Worm (Caenorhabditis elegans) whole organism, midembryonic: ENCODE measurements around the gene F09D12.2.
"Not testable (repeated sequence)": the region's sequence is repeated elsewhere in the genome, so short reads cannot be mapped to it uniquely, and the experiment has no call there.

ENCODE experiments used
- T22C8.4 ChIP-seq: fragments of 200-800 bp; sonication (Bioruptor generic); IDR thresholded peaks from 2 replicates; pipeline ENCODE4 v1.3.6; 2022; ENCODE audit warnings: missing genetic modification characterization, missing compliant biosample characterization
- cog-1 ChIP-seq: sonication (generic microtip); optimal IDR thresholded peaks from 2 replicates; lab custom pipeline; 2016; ENCODE audit warnings: missing genetic modification characterization, missing compliant biosample characterization
- flt-1 ChIP-seq: fragments of 200-800 bp; sonication (Bioruptor generic); IDR thresholded peaks from 2 replicates; pipeline ENCODE4 v1.3.6; 2022; ENCODE audit warnings: missing genetic modification characterization, missing compliant biosample characterization
- klf-2 ChIP-seq: fragments of 200-800 bp; sonication (Bioruptor generic); conservative IDR thresholded peaks from 2 replicates; pipeline ENCODE4 v1.3.6; 2022; ENCODE audit warnings: missing genetic modification reagents, missing genetic modification characterization, missing compliant biosample characterization
- med-1 ChIP-seq: sonication (generic microtip); optimal IDR thresholded peaks from 2 replicates; lab custom pipeline; 2017; ENCODE audit warnings: missing genetic modification characterization, mild to moderate bottlenecking, missing compliant biosample characterization, antibody characterized with exemption, missing genetic modification reagents; ENCODE audit not compliant: insufficient read depth
- ref-1 ChIP-seq: fragments of 200-800 bp; sonication (Bioruptor generic); conservative IDR thresholded peaks from 2 replicates; pipeline ENCODE4 v1.3.6; 2022; ENCODE audit warnings: missing genetic modification reagents, missing genetic modification characterization, missing compliant biosample characterization
- tab-1 ChIP-seq: fragments of 200-800 bp; sonication (Bioruptor generic); IDR thresholded peaks from 2 replicates; pipeline ENCODE4 v1.3.6; 2022; ENCODE audit warnings: missing genetic modification characterization, missing compliant biosample characterization
- ztf-23 ChIP-seq: fragments of 200-800 bp; sonication (Bioruptor generic); IDR thresholded peaks from 2 replicates; pipeline ENCODE4 v1.3.6; 2022; ENCODE audit warnings: missing genetic modification reagents, missing genetic modification characterization, missing compliant biosample characterization
- ztf-29 ChIP-seq: fragments of 200-800 bp; sonication (Bioruptor generic); IDR thresholded peaks from 2 replicates; pipeline ENCODE4 v1.3.6; 2022; ENCODE audit warnings: missing genetic modification reagents, missing genetic modification characterization, missing compliant biosample characterization

The F09D12.2 gene

DNA sequence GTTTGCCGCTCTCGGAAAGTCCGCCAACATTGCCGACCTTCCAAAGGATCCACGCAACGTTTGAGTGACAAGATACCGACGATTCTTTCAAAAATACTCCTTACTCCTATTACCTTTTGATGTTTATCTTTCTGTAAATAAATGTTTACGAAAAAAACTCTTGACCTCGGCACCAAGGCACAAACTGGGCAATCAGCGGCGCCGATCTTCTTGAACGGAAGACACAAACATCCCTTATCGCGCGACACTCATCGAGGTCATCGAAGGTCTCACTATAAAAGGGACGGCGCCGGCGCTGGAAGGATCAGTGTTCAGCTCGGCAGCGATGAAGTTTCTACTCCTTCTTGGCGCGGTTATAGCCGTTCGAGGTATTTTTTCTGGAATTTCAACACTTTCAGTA lies 4.6 kb downstream of the F09D12.2 start, which contains the start of gene grd-3:
Gene grd-3, plus strand, starts transcription at position 302 of the 400 bp plus-strand sequence.
- TF ChIP-seq T22C8.4 (GFP tag; lab: Robert Waterston, UW) (no peak), med-1 (GFP tag; lab: Kevin White, UChicago) (no peak), cog-1 (tag; lab: Kevin White, UChicago) (no peak), klf-2 (GFP tag; lab: Robert Waterston, UW) (no peak), flt-1 (GFP tag; lab: Robert Waterston, UW) (no peak), tab-1 (no peak)

DNA sequence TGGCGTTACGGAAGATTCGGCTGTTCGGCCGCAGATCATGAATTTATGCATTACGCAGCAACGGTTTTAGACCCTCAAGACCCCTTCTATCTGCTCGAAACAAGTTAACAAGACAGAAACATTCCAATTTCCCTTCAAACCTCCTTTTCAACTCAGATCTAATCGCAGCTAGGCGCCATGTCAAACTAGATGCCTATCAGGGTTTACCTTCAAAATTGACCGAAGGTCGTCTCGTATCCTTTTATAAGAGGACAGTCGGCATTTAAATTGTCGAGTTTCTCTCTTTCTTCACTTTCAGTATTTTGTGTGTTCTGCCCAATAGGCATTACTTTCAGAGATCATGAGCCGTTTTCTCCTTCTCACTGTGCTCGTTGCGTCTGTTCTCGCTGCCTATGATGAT lies 6.0 kb downstream of the F09D12.2 start, which contains the start of gene grd-13:
Gene grd-13, plus strand, starts transcription at position 291 of the 400 bp plus-strand sequence.
- TF ChIP-seq ref-1 (GFP tag; lab: Robert Waterston, UW) (no peak), tab-1 (no peak)

DNA sequence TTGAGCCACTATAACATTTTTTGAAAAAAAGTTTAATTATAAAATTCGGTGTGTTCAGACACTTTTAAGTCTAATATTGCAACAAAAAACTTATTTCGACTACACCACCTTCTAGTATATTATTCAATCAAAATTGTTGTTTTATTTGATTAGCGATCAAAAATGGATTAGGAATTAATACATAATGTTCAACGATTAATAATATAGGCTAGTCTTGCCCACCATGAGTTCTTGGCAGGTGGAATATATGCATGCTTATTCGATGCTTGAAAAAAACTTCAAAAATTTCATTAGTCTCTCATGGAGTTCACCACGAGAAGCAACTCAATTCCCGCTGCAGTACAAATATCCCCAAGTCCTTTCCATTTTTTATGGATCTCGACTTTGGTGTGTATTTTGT lies 8.0 kb downstream of the F09D12.2 start, which contains the start of gene srz-32:
Gene srz-32, plus strand, starts transcription at position 301 of the 400 bp plus-strand sequence.
- TF ChIP-seq tab-1 (no peak), ref-1 (GFP tag; lab: Robert Waterston, UW) (no peak), ztf-29 (no peak)

DNA sequence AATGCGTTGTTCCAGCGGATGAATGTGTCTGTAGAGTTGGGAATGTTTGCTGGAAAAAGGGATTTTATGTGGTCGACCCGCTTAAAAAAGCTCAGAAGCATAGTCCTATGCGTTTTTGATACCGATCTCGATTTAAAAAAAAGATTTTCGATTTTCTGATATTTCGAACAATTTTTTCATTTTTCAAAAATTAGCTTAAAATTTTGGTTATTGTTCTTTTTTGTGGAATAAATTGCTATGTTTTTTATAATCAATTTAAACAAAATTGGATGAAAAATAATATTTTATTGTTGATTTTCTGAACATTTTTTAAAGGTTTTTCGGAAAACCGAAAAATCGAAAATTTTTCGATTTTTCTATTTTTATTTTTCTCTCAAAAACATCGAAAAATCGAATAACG lies 10.6 kb downstream of the F09D12.2 start, which contains the start of gene C04C3.7:
Gene C04C3.7, minus strand, starts transcription at position 101 of the 400 bp plus-strand sequence.
- not testable (repeated sequence) for TF ChIP-seq klf-2 (GFP tag; lab: Robert Waterston, UW); flt-1 (GFP tag; lab: Robert Waterston, UW); ztf-29

DNA sequence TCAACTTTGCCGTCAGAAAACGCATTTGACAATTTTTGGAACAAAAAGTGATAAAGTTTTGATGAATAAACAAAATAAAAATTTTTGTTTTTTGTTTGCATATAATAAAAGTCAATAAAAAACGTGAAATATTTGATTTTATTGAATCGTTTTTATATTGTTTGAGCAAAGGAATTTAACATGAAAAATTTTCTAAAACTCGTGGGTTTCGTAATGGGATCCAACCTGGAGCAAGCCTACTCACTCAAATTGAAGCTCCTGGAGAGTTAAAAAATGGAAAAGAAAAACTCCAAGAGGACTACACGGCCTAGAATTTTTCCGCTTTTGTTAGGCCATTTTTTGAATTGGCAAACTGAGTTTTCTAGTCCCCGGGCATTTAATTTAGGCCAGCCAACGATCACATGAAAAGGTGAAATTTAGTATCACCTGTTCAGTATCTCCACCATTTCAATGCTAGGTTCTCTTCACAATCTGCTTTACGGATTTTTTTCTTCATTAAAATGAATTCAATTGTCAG lies 15.5 kb downstream of the F09D12.2 start, which contains the start of the genes C04C3.9 and srz-60:
Gene C04C3.9, minus strand, starts transcription at position 101 of the 517 bp plus-strand sequence.
Gene srz-60, plus strand, starts transcription at position 467 of the 517 bp plus-strand sequence.
- no peak for TF ChIP-seq med-1 (GFP tag; lab: Kevin White, UChicago)

DNA sequence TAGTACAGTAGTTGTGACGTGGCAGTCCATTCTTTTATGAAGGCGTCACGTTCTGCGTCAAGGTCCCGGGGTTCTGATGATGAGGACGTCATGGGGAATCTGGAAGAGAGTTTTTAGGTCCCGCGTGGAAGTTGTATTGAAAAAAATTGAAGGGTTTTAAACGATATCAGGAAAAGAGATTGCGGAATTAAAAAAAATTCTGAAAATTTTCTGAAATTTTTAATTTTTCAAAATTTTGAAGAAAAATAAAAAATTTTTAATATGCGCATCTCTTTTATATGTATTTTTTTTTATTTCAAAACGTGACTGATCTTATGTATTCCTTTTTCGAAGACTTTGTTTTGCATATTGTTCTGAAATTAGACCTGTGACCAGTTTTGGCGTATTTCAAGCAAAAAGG lies 21.5 kb downstream of the F09D12.2 start, which contains the start of gene C04C3.6:
Gene C04C3.6, minus strand, starts transcription at position 101 of the 400 bp plus-strand sequence.
- TF ChIP-seq klf-2 (GFP tag; lab: Robert Waterston, UW), result no peak
- no peak for TF ChIP-seq T22C8.4 (GFP tag; lab: Robert Waterston, UW)
- no peak for TF ChIP-seq tab-1
- no peak for TF ChIP-seq med-1 (GFP tag; lab: Kevin White, UChicago)
- no peak for TF ChIP-seq flt-1 (GFP tag; lab: Robert Waterston, UW)
- TF ChIP-seq cog-1 (tag; lab: Kevin White, UChicago), result no peak
- TF ChIP-seq ztf-23 (GFP tag; lab: Robert Waterston, UW), result no peak
- no peak for TF ChIP-seq ref-1 (GFP tag; lab: Robert Waterston, UW)
- no peak for TF ChIP-seq ztf-29

DNA sequence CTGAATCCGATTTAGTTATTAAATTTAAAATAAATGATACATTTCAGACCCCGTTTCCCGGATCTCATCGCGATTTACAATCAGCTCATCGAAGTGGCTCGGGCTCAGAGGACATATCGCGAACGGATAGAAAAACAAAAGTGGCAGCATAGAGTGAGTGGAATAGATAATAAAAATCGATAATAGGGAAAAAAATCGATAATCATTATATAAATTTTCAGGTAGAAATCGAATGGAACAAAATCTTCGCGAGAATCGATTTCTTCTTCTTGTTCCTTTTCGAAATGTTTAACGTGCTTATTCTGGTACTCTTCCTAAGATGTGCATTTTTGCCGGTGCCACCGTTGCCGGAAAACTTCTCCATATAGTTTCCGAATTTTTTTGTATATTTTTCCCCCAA lies 25.3 kb downstream of the F09D12.2 start:
- TF ChIP-seq tab-1, result no peak
- peak; percentile 59; the same call in 1 of the 2 replicates for TF ChIP-seq T22C8.4 (GFP tag; lab: Robert Waterston, UW)
- no peak for TF ChIP-seq flt-1 (GFP tag; lab: Robert Waterston, UW)

DNA sequence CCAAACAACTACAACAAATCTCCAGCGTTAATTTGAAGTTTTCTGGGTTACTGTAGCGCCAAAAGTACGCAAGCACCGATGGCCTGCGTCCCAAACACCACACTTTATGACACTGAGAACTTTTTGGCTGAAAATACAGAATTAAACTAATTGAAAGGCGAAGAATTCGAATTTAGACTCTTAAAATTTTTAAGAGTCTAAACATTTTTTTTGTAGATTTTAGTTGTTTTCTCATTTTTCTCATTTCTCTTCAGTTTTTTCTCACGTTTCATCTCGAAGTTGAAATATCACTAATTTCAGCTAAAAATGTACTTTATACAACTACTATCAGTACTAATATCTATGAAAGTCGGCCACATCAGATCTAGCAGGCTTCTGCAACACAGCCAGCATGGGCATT lies 28.6 kb downstream of the F09D12.2 start, which contains the start of gene lgc-9:
Gene lgc-9, plus strand, starts transcription at position 301 of the 400 bp plus-strand sequence.
- TF ChIP-seq ztf-29, result no peak

DNA sequence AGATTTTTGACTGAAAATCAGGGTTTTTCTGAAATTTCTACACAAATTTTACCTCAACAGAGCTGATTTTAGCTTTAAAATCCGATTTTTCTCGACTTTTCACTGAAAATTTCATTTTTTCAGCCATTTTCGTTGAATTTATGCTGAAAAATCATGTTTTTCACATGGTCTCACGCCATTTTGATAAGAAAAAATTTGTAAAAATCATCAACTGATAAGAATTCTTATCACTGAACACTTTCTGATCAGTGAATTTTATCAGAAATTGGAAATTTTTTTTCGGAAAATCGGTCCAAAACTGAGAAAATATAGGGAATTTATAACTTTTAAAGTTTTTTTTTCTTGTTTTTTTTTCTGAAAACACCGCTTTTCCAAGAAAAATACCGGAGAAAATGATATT lies 43.1 kb downstream of the F09D12.2 start:
- no peak for TF ChIP-seq flt-1 (GFP tag; lab: Robert Waterston, UW)
- no peak for TF ChIP-seq ztf-29
- TF ChIP-seq klf-2 (GFP tag; lab: Robert Waterston, UW), result no peak
- no peak for TF ChIP-seq ref-1 (GFP tag; lab: Robert Waterston, UW)
- no peak for TF ChIP-seq tab-1
- no peak for TF ChIP-seq cog-1 (tag; lab: Kevin White, UChicago)
- no peak for TF ChIP-seq T22C8.4 (GFP tag; lab: Robert Waterston, UW)
- no peak for TF ChIP-seq med-1 (GFP tag; lab: Kevin White, UChicago)

DNA sequence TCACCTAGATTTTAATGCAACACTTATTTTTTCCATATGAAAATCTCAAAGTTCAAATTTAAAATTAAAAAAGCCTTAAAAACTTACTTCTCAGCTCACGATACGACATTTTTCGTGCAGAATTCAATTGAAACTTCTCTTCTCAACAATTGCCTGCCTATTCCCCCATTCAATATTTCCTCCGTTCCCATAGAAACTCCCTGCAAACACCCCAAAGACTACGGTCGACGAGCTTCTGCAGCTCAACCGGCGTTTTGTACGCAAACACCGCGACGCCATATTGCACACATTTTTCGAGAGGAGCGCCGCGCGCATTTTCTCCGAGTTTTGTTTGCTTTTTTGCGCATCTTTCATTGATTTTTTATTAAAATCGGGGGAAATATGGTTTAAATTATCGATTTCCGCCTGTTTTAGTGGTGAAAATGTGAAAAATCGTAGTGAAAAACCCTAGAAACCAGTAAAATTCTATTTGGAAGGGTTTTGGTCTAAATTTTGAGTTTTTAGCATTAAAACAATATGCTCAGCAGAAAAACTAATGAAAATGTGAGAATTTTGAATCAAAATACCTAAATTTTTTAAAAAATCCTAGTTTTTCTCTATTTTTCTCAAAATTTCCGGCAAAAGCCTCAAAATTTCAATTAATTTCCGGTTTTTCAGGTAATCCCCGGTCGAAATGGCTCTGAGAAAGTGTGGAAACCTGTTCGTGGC lies 44.8 kb downstream of the F09D12.2 start, which contains the start of the genes dyf-3 and pdhb-1:
Gene dyf-3, minus strand, starts transcription at position 217 of the 708 bp plus-strand sequence.
Gene pdhb-1, plus strand, starts transcription at position 658 of the 708 bp plus-strand sequence.
- TF ChIP-seq med-1 (GFP tag; lab: Kevin White, UChicago) (no peak), ztf-29 (peak; percentile 84), ref-1 (GFP tag; lab: Robert Waterston, UW) (no peak), klf-2 (GFP tag; lab: Robert Waterston, UW) (no peak), ztf-23 (GFP tag; lab: Robert Waterston, UW) (no peak), T22C8.4 (GFP tag; lab: Robert Waterston, UW) (no peak), tab-1 (0 out of 2 replicates have a peak, but pooled peaks have one; percentile 41), flt-1 (GFP tag; lab: Robert Waterston, UW) (no peak), cog-1 (tag; lab: Kevin White, UChicago) (no peak)
